Worm (Caenorhabditis elegans) whole organism, L4/young adult: Measurements from ENCODE around the gene F49E12.8.

Source experiments
- W03F9.2 ChIP-seq: fragments of 150-350 bp; optimal IDR thresholded peaks from 2 replicates; lab custom pipeline; 2014; ENCODE audit warnings: missing biosample characterization, missing genetic modification characterization
- dao-5 ChIP-seq: sonication (generic microtip); optimal IDR thresholded peaks from 2 replicates; lab custom pipeline; 2016; ENCODE audit warnings: missing genotype, missing genetic modification characterization, moderate library complexity, missing compliant biosample characterization
- him-1 ChIP-seq: sonication (generic microtip); optimal IDR thresholded peaks from 2 replicates; lab custom pipeline; 2016; ENCODE audit warnings: missing genotype, missing genetic modification reagents, missing genetic modification characterization, missing compliant biosample characterization

F49E12.8 gene

ce11 chrII:8399064-8399463 is 5.0 kb upstream of the F49E12.8 start, which contains the start of gene dod-23:
dod-23 (minus strand) TSS chrII:8399164.
- TF ChIP-seq dao-5 (tag; lab: Kevin White, UChicago) (no peak), W03F9.2 (tag; lab: Kevin White, UChicago) (no peak), him-1 (tag; lab: Kevin White, UChicago) (no peak)

ce11 chrII:8396041-8396440 is 1.9 kb upstream of the F49E12.8 start, which contains the start of gene F49E12.7:
F49E12.7 (minus strand) TSS chrII:8396141.
- no peak for TF ChIP-seq dao-5 (tag; lab: Kevin White, UChicago)
- TF ChIP-seq him-1 (tag; lab: Kevin White, UChicago), result no peak
- no peak for TF ChIP-seq W03F9.2 (tag; lab: Kevin White, UChicago)

- TF ChIP-seq dao-5 (tag; lab: Kevin White, UChicago), result no peak
- TF ChIP-seq him-1 (tag; lab: Kevin White, UChicago), result no peak
- TF ChIP-seq W03F9.2 (tag; lab: Kevin White, UChicago), result no peak
These were observed 1.9 kb downstream of the F49E12.8 start for ce11 chrII:8392215-8392614.

- TF ChIP-seq dao-5 (tag; lab: Kevin White, UChicago), result no peak
- no peak for TF ChIP-seq him-1 (tag; lab: Kevin White, UChicago)
- no peak for TF ChIP-seq W03F9.2 (tag; lab: Kevin White, UChicago)
These were observed 3.4 kb downstream of the F49E12.8 start, which contains the start of gene F49E12.10 for ce11 chrII:8390751-8391150. F49E12.10 (plus strand) TSS chrII:8391051.

ce11 chrII:8388001-8388513 is 6.0 kb downstream of the F49E12.8 start, which contains the start of gene drd-1:
drd-1 (plus strand) TSS chrII:8388051.
- no peak for TF ChIP-seq W03F9.2 (tag; lab: Kevin White, UChicago)
- TF ChIP-seq him-1 (tag; lab: Kevin White, UChicago), result no peak
- no peak for TF ChIP-seq dao-5 (tag; lab: Kevin White, UChicago)

- TF ChIP-seq W03F9.2 (tag; lab: Kevin White, UChicago) (no peak), him-1 (tag; lab: Kevin White, UChicago) (no peak), dao-5 (tag; lab: Kevin White, UChicago) (no peak)
These were observed 7.2 kb downstream of the F49E12.8 start for ce11 chrII:8386897-8387296.

- TF ChIP-seq him-1 (tag; lab: Kevin White, UChicago), result no peak
These were observed 8.5 kb downstream of the F49E12.8 start for ce11 chrII:8385561-8385960.

ce11 chrII:8384344-8384743 is 9.8 kb downstream of the F49E12.8 start:
- TF ChIP-seq him-1 (tag; lab: Kevin White, UChicago) (no peak), dao-5 (tag; lab: Kevin White, UChicago) (no peak), W03F9.2 (tag; lab: Kevin White, UChicago) (no peak)

ce11 chrII:8382880-8383279 is 11.2 kb downstream of the F49E12.8 start:
- no peak for TF ChIP-seq W03F9.2 (tag; lab: Kevin White, UChicago)
- TF ChIP-seq him-1 (tag; lab: Kevin White, UChicago), result no peak
- no peak for TF ChIP-seq dao-5 (tag; lab: Kevin White, UChicago)

- TF ChIP-seq him-1 (tag; lab: Kevin White, UChicago) (no peak), dao-5 (tag; lab: Kevin White, UChicago) (no peak), W03F9.2 (tag; lab: Kevin White, UChicago) (no peak)
These were observed 12.9 kb downstream of the F49E12.8 start, which contains the start of gene F49E12.12 for ce11 chrII:8381197-8381596. F49E12.12 (plus strand) TSS chrII:8381497.

- TF ChIP-seq dao-5 (tag; lab: Kevin White, UChicago) (no peak), W03F9.2 (tag; lab: Kevin White, UChicago) (no peak), him-1 (tag; lab: Kevin White, UChicago) (no peak)
These were observed 13.9 kb downstream of the F49E12.8 start for ce11 chrII:8380188-8380587.

ce11 chrII:8377722-8378121 is 16.4 kb downstream of the F49E12.8 start:
- TF ChIP-seq dao-5 (tag; lab: Kevin White, UChicago) (no peak), W03F9.2 (tag; lab: Kevin White, UChicago) (no peak), him-1 (tag; lab: Kevin White, UChicago) (no peak)

ce11 chrII:8370194-8370593 is 23.9 kb downstream of the F49E12.8 start:
- no peak for TF ChIP-seq dao-5 (tag; lab: Kevin White, UChicago)

ce11 chrII:8369059-8369458 is 25.0 kb downstream of the F49E12.8 start, which contains the start of gene amt-3:
amt-3 (minus strand) TSS chrII:8369159.
- TF ChIP-seq him-1 (tag; lab: Kevin White, UChicago) (no peak), W03F9.2 (tag; lab: Kevin White, UChicago) (no peak), dao-5 (tag; lab: Kevin White, UChicago) (no peak)
